Worm (Caenorhabditis elegans) whole organism, L2 larva: ENCODE measurements around the gene oac-1.

Source experiments
- C34F6.9 ChIP-seq: fragments of 150-350 bp; optimal IDR thresholded peaks from 2 replicates; lab custom pipeline; 2014; ENCODE audit warnings: missing biosample characterization, missing genetic modification characterization
- F13H6.1 ChIP-seq: sonication (generic microtip); optimal IDR thresholded peaks from 2 replicates; lab custom pipeline; 2016; ENCODE audit warnings: missing genetic modification characterization, missing compliant biosample characterization
- R02D3.7 ChIP-seq: fragments of 150-350 bp; optimal IDR thresholded peaks from 2 replicates; lab custom pipeline; 2014; ENCODE audit warnings: missing biosample characterization, missing genetic modification characterization
- Y55F3AM.14 ChIP-seq: fragments of 200-800 bp; sonication (Bioruptor generic); optimal IDR thresholded peaks from 2 replicates; lab custom pipeline; 2018; ENCODE audit warnings: mild to moderate bottlenecking, missing genetic modification characterization, missing compliant biosample characterization
- ZK546.5 ChIP-seq: sonication (generic microtip); optimal IDR thresholded peaks from 2 replicates; lab custom pipeline; 2017; ENCODE audit warnings: missing biosample characterization, missing genetic modification characterization
- aly-2 ChIP-seq: fragments of 150-350 bp; optimal IDR thresholded peaks from 2 replicates; lab custom pipeline; 2014; ENCODE audit warnings: missing biosample characterization, missing genetic modification characterization
- ama-1 ChIP-seq: fragments of 150-350 bp; optimal IDR thresholded peaks from 2 replicates; lab custom pipeline; 2018; ENCODE audit warnings: inconsistent platforms
- ceh-82 ChIP-seq: fragments of 150-350 bp; optimal IDR thresholded peaks from 2 replicates; lab custom pipeline; 2014; ENCODE audit warnings: missing biosample characterization, missing genetic modification characterization
- dmd-4 ChIP-seq: sonication (generic microtip); optimal IDR thresholded peaks from 2 replicates; lab custom pipeline; 2017; ENCODE audit warnings: missing biosample characterization, missing genetic modification characterization
- egl-27 ChIP-seq: sonication (generic microtip); optimal IDR thresholded peaks from 3 replicates; lab custom pipeline; 2017; ENCODE audit warnings: missing biosample characterization, missing genetic modification reagents, missing genetic modification characterization
- elt-3 ChIP-seq: sonication (generic microtip); optimal IDR thresholded peaks from 2 replicates; lab custom pipeline; 2017; ENCODE audit warnings: missing biosample characterization, missing genetic modification characterization
- fos-1 ChIP-seq: fragments of 150-350 bp; optimal IDR thresholded peaks from 2 replicates; lab custom pipeline; 2014; ENCODE audit warnings: missing biosample characterization, missing genetic modification characterization
- gmeb-1 ChIP-seq: fragments of 150-350 bp; optimal IDR thresholded peaks from 2 replicates; lab custom pipeline; 2014; ENCODE audit warnings: missing biosample characterization, missing genetic modification characterization
- lin-13 ChIP-seq: fragments of 150-350 bp; optimal IDR thresholded peaks from 2 replicates; lab custom pipeline; 2014; ENCODE audit warnings: missing biosample characterization, missing genetic modification reagents, missing genetic modification characterization
- lsy-2 ChIP-seq, 2 experiments: fragments of 150-350 bp in 1 of 2; sonication (generic microtip) in 1 of 2; optimal IDR thresholded peaks; 2 replicates each; lab custom pipeline; 2014 to 2017; ENCODE audit warnings: missing biosample characterization in 2 of 2, missing genetic modification characterization in 2 of 2
- mab-5 ChIP-seq: fragments of 150-350 bp; optimal IDR thresholded peaks from 2 replicates; lab custom pipeline; 2014; ENCODE audit warnings: missing biosample characterization, missing genetic modification characterization
- mbf-1 ChIP-seq: sonication (generic microtip); optimal IDR thresholded peaks from 2 replicates; lab custom pipeline; 2017; ENCODE audit warnings: missing biosample characterization, missing genetic modification characterization
- mdl-1 ChIP-seq, 2 experiments: fragments of 150-350 bp in 1 of 2; sonication (generic microtip) in 1 of 2; optimal IDR thresholded peaks; 2 replicates each; lab custom pipeline; 2017; ENCODE audit warnings: missing biosample characterization in 2 of 2, missing genetic modification characterization in 2 of 2
- nhr-11 ChIP-seq: fragments of 150-350 bp; optimal IDR thresholded peaks from 2 replicates; lab custom pipeline; 2014; ENCODE audit warnings: missing biosample characterization, missing genetic modification characterization
- nhr-129 ChIP-seq: fragments of 150-350 bp; optimal IDR thresholded peaks from 2 replicates; lab custom pipeline; 2014; ENCODE audit warnings: missing biosample characterization, missing genetic modification characterization
- nhr-21 ChIP-seq: fragments of 150-350 bp; optimal IDR thresholded peaks from 2 replicates; lab custom pipeline; 2014; ENCODE audit warnings: missing biosample characterization, missing genetic modification characterization
- nhr-23 ChIP-seq: fragments of 150-350 bp; optimal IDR thresholded peaks from 2 replicates; lab custom pipeline; 2014; ENCODE audit warnings: missing biosample characterization, missing genetic modification reagents, missing genetic modification characterization
- nhr-25 ChIP-seq: fragments of 150-350 bp; sonication (generic microtip); optimal IDR thresholded peaks from 3 replicates; lab custom pipeline; 2014; ENCODE audit warnings: missing biosample characterization, missing genetic modification characterization
- nhr-77 ChIP-seq: fragments of 150-350 bp; optimal IDR thresholded peaks from 2 replicates; lab custom pipeline; 2014; ENCODE audit warnings: missing biosample characterization, missing genetic modification characterization
- peb-1 ChIP-seq: fragments of 150-350 bp; optimal IDR thresholded peaks from 2 replicates; lab custom pipeline; 2014; ENCODE audit warnings: missing biosample characterization, missing genetic modification characterization
- skn-1 ChIP-seq: sonication (generic microtip); optimal IDR thresholded peaks from 2 replicates; lab custom pipeline; 2017; ENCODE audit warnings: missing biosample characterization, missing genetic modification characterization
- sma-9 ChIP-seq, 2 experiments: fragments of 150-350 bp in 1 of 2; sonication (generic microtip) in 1 of 2; optimal IDR thresholded peaks; 2 replicates each; lab custom pipeline; 2014 to 2016; ENCODE audit warnings: missing genetic modification characterization in 2 of 2, mild to moderate bottlenecking in 1 of 2, missing biosample characterization in 1 of 2, missing compliant biosample characterization in 1 of 2, missing genetic modification reagents in 1 of 2, moderate library complexity in 1 of 2
- unc-39 ChIP-seq: fragments of 150-350 bp; optimal IDR thresholded peaks from 2 replicates; lab custom pipeline; 2014; ENCODE audit warnings: missing biosample characterization, missing genetic modification characterization
- unc-55 ChIP-seq: fragments of 150-350 bp; sonication (generic microtip); optimal IDR thresholded peaks from 3 replicates; lab custom pipeline; 2014; ENCODE audit warnings: missing biosample characterization, missing genetic modification reagents, missing genetic modification characterization
- zag-1 ChIP-seq: fragments of 150-350 bp; optimal IDR thresholded peaks from 2 replicates; lab custom pipeline; 2014; ENCODE audit warnings: missing biosample characterization, missing genetic modification characterization
- ztf-1 ChIP-seq: fragments of 200-800 bp; sonication (Bioruptor generic); conservative IDR thresholded peaks from 2 replicates; pipeline ENCODE4 v1.3.6; 2022; ENCODE audit warnings: missing genetic modification characterization, missing compliant biosample characterization
- ztf-4 ChIP-seq: fragments of 150-350 bp; optimal IDR thresholded peaks from 2 replicates; lab custom pipeline; 2014; ENCODE audit warnings: missing biosample characterization, missing genetic modification characterization

oac-1 gene

ce11 chrV:19522551-19523137, 33.1 kb downstream of the oac-1 start (continued):
- TF ChIP-seq lin-13 (peak; percentile 90), aly-2 (tag; lab: Kevin White, UChicago) (no peak), C34F6.9 (tag; lab: Kevin White, UChicago) (peak; percentile 75), egl-27 (tag; lab: Kevin White, UChicago) (peak; percentile 93), mab-5 (tag; lab: Kevin White, UChicago) (peak; percentile 97), nhr-23 (tag; lab: Kevin White, UChicago) (no peak), F13H6.1 (peak; percentile 88), gmeb-1 (tag; lab: Kevin White, UChicago) (peak; percentile 77), mbf-1 (tag; lab: Kevin White, UChicago) (no peak), elt-3 (no peak), Y55F3AM.14 (peak; percentile 88), nhr-129 (tag; lab: Kevin White, UChicago) (peak; percentile 88), R02D3.7 (no peak), dmd-4 (tag; lab: Kevin White, UChicago) (no peak), zag-1 (peak; percentile 81), ZK546.5 (tag; lab: Kevin White, UChicago) (no peak), nhr-77 (tag; lab: Kevin White, UChicago) (no peak), peb-1 (tag; lab: Kevin White, UChicago) (no peak), nhr-21 (tag; lab: Kevin White, UChicago) (peak; percentile 92)

- TF ChIP-seq mdl-1 (tag; optimal IDR thresholded peaks at IDR 0.05; lab: Kevin White, UChicago) (peak in 1 of 2 experiments; percentile 34), nhr-23 (tag; lab: Kevin White, UChicago) (no peak), ZK546.5 (tag; lab: Kevin White, UChicago) (no peak), sma-9 (GFP tag; optimal IDR thresholded peaks at IDR 0.05; lab: Kevin White, UChicago) (peak; percentile 85), sma-9 (tag; optimal IDR thresholded peaks at IDR 0.05; lab: Kevin White, UChicago) (no peak), nhr-25 (tag; lab: Kevin White, UChicago) (peak; percentile 52), ztf-1 (GFP tag; lab: Robert Waterston, UW) (no peak), C34F6.9 (tag; lab: Kevin White, UChicago) (peak; percentile 20), ztf-4 (tag; lab: Kevin White, UChicago) (no peak), nhr-11 (tag; lab: Kevin White, UChicago) (no peak), nhr-77 (tag; lab: Kevin White, UChicago) (no peak), lsy-2 (tag; optimal IDR thresholded peaks at IDR 0.05; lab: Kevin White, UChicago) (peak in 1 of 2 experiments; percentile 57), ceh-82 (tag; lab: Kevin White, UChicago) (no peak), nhr-129 (tag; lab: Kevin White, UChicago) (peak; percentile 26), ama-1 (lab: Kevin White, UChicago) (no peak), Y55F3AM.14 (peak; percentile 25), unc-55 (GFP tag; lab: Kevin White, UChicago) (no peak), mbf-1 (tag; lab: Kevin White, UChicago) (no peak)
- TF ChIP-seq, all 48 proteins: peak for 7
Measured at ce11 chrV:19521351-19522278, 34.2 kb downstream of the oac-1 start.

ce11 chrV:19520597-19521322, 35.0 kb downstream of the oac-1 start:
- TF ChIP-seq unc-39 (tag; lab: Kevin White, UChicago) = no peak
- TF ChIP-seq ama-1 (lab: Kevin White, UChicago) = peak; percentile 52
- TF ChIP-seq, all 48 proteins: peak for 1

- TF ChIP-seq ama-1 (lab: Kevin White, UChicago) = peak; percentile 76
- no peak for TF ChIP-seq nhr-25 (tag; lab: Kevin White, UChicago)
- no peak for TF ChIP-seq ztf-1 (GFP tag; lab: Robert Waterston, UW)
- no peak for TF ChIP-seq fos-1 (tag; lab: Kevin White, UChicago)
- TF ChIP-seq ztf-4 (tag; lab: Kevin White, UChicago) = peak; percentile 53
- TF ChIP-seq Y55F3AM.14 = peak; percentile 20
- TF ChIP-seq unc-55 (GFP tag; lab: Kevin White, UChicago) = no peak
- TF ChIP-seq elt-3 = no peak
- TF ChIP-seq skn-1 (tag; lab: Kevin White, UChicago) = no peak
Measured at ce11 chrV:19520130-19520529, 35.6 kb downstream of the oac-1 start.
